Fruit fly (Drosophila melanogaster) whole organism, embryonic: ENCODE data around the gene Acp62F.

Experiments
- Ada2b ChIP-seq: fragments of 200-800 bp; sonication (Bioruptor generic); IDR thresholded peaks from 2 replicates; pipeline ENCODE4 v1.3.6; 2022; ENCODE audit warnings: missing biosample characterization, missing genetic modification characterization
- CG10267 ChIP-seq: fragments of 200-800 bp; sonication (Bioruptor generic); optimal IDR thresholded peaks from 2 replicates; lab custom pipeline; 2018; ENCODE audit warnings: missing biosample characterization, mild to moderate bottlenecking, missing genetic modification characterization, moderate library complexity
- CG10366 ChIP-seq: fragments of 200-800 bp; sonication (Bioruptor generic); IDR thresholded peaks from 2 replicates; pipeline ENCODE4 v1.3.6; 2022; ENCODE audit warnings: missing biosample characterization, missing genetic modification characterization
- CG11247 ChIP-seq: fragments of 200-800 bp; sonication (Bioruptor generic); IDR thresholded peaks from 2 replicates; pipeline ENCODE4 v1.3.6; 2022; ENCODE audit warnings: missing biosample characterization, missing genetic modification characterization
- CG11456 ChIP-seq: fragments of 200-800 bp; sonication (Bioruptor generic); IDR thresholded peaks from 3 replicates; pipeline ENCODE4 v1.3.6; 2022; ENCODE audit warnings: missing biosample characterization, missing genetic modification characterization
- CG11695 ChIP-seq: fragments of 200-800 bp; sonication (Bioruptor generic); IDR thresholded peaks from 3 replicates; pipeline ENCODE4 v1.3.6; 2022; ENCODE audit warnings: missing biosample characterization, missing genetic modification characterization
- CG14441 ChIP-seq: fragments of 200-800 bp; sonication (Bioruptor generic); IDR thresholded peaks from 2 replicates; pipeline ENCODE4 v1.3.6; 2022; ENCODE audit warnings: missing biosample characterization, missing genetic modification characterization
- CG15269 ChIP-seq: fragments of 200-800 bp; sonication (Bioruptor generic); optimal IDR thresholded peaks from 2 replicates; lab custom pipeline; 2018; ENCODE audit warnings: missing biosample characterization, mild to moderate bottlenecking, missing genetic modification characterization, moderate library complexity
- CG31224 ChIP-seq: fragments of 200-800 bp; sonication (Bioruptor generic); IDR thresholded peaks from 2 replicates; pipeline ENCODE4 v1.3.6; 2022; ENCODE audit warnings: missing biosample characterization, missing genetic modification characterization
- CG4404 ChIP-seq: fragments of 200-800 bp; sonication (Bioruptor generic); IDR thresholded peaks from 2 replicates; pipeline ENCODE4 v1.3.6; 2022; ENCODE audit warnings: missing biosample characterization, missing genetic modification characterization
- CG6689 ChIP-seq: fragments of 200-800 bp; sonication (Bioruptor generic); IDR thresholded peaks from 2 replicates; pipeline ENCODE4 v1.3.6; 2022; ENCODE audit warnings: missing biosample characterization, missing genetic modification characterization
- CG7271 ChIP-seq: fragments of 200-800 bp; sonication (Bioruptor generic); optimal IDR thresholded peaks from 2 replicates; lab custom pipeline; 2018; ENCODE audit warnings: missing biosample characterization, mild to moderate bottlenecking, missing genetic modification characterization, moderate library complexity
- CG9932 ChIP-seq: fragments of 200-800 bp; sonication (Bioruptor generic); IDR thresholded peaks from 2 replicates; pipeline ENCODE4 v1.3.6; 2022; ENCODE audit warnings: missing biosample characterization, missing genetic modification characterization
- Chrac-16 ChIP-seq: fragments of 200-800 bp; sonication (Bioruptor generic); optimal IDR thresholded peaks from 3 replicates; lab custom pipeline; 2016; ENCODE audit warnings: missing biosample characterization, missing genetic modification characterization
- Deaf1 ChIP-seq: fragments of 200-800 bp; optimal IDR thresholded peaks from 3 replicates; lab custom pipeline; 2019; ENCODE audit warnings: missing biosample characterization, mild to moderate bottlenecking, missing genetic modification characterization, moderate library complexity
- Drgx ChIP-seq: fragments of 200-800 bp; sonication (Bioruptor generic); IDR thresholded peaks from 2 replicates; pipeline ENCODE4 v1.3.6; 2022; ENCODE audit warnings: missing biosample characterization, missing genetic modification characterization
- E2f1 ChIP-seq: fragments of 200-800 bp; sonication (Bioruptor generic); IDR thresholded peaks from 2 replicates; pipeline ENCODE4 v1.3.6; 2022; ENCODE audit warnings: missing biosample characterization, missing genetic modification characterization
- Elba2 ChIP-seq: fragments of 200-800 bp; sonication (Bioruptor generic); optimal IDR thresholded peaks from 3 replicates; lab custom pipeline; 2016; ENCODE audit warnings: missing biosample characterization, missing genetic modification characterization
- Fer1 ChIP-seq: fragments of 200-800 bp; sonication (Bioruptor generic); optimal IDR thresholded peaks from 2 replicates; lab custom pipeline; 2017; ENCODE audit warnings: missing biosample characterization, mild to moderate bottlenecking, missing genetic modification characterization
- H15 ChIP-seq: fragments of 200-800 bp; sonication (Bioruptor generic); IDR thresholded peaks from 3 replicates; pipeline ENCODE4 v1.3.6; 2022; ENCODE audit warnings: missing biosample characterization, missing genetic modification characterization
- H2.0 ChIP-seq: fragments of 200-800 bp; sonication (Bioruptor generic); IDR thresholded peaks from 2 replicates; pipeline ENCODE4 v1.3.6; 2022; ENCODE audit warnings: missing biosample characterization, missing genetic modification characterization
- HLH3B ChIP-seq: fragments of 200-800 bp; sonication (Bioruptor generic); IDR thresholded peaks from 2 replicates; pipeline ENCODE4 v1.3.6; 2022; ENCODE audit warnings: missing biosample characterization, missing genetic modification characterization
- Hr78 ChIP-seq, 2 experiments: fragments of 200-800 bp in 1 of 2; fragments of >200 bp in 1 of 2; sonication (Bioruptor generic) in 1 of 2; optimal IDR thresholded peaks; 2 replicates each; lab custom pipeline; 2017 to 2019; ENCODE audit warnings: missing biosample characterization in 2 of 2, missing genetic modification characterization in 2 of 2, mild to moderate bottlenecking in 1 of 2, moderate library complexity in 1 of 2
- Mad ChIP-seq: fragments of 200-800 bp; sonication (Bioruptor generic); optimal IDR thresholded peaks from 2 replicates; lab custom pipeline; 2016; ENCODE audit warnings: missing biosample characterization, missing genetic modification characterization
- Med ChIP-seq: fragments of 200-800 bp; sonication (Bioruptor generic); peaks from one replicate; lab custom pipeline; 2016; ENCODE audit warnings: missing biosample characterization, missing genetic modification characterization, mild to moderate bottlenecking, inconsistent platforms, moderate library complexity
- NFAT ChIP-seq: fragments of 200-800 bp; sonication (Bioruptor generic); IDR thresholded peaks from 2 replicates; pipeline ENCODE4 v1.3.6; 2022; ENCODE audit warnings: missing biosample characterization, missing genetic modification characterization
- Pdp1 ChIP-seq, 2 experiments: fragments of 200-800 bp; sonication (Bioruptor generic); optimal IDR thresholded peaks; 3 replicates each; lab custom pipeline; 2016; ENCODE audit warnings: missing biosample characterization in 2 of 2, missing genetic modification characterization in 2 of 2, mild to moderate bottlenecking in 1 of 2, moderate library complexity in 1 of 2
- Sry-δ ChIP-seq: fragments of 200-800 bp; sonication (Bioruptor generic); optimal IDR thresholded peaks from 2 replicates; lab custom pipeline; 2016; ENCODE audit warnings: missing biosample characterization, missing genetic modification characterization
- Trl ChIP-seq, 3 experiments: fragments of >200 bp in 2 of 3; fragments of 200-800 bp in 1 of 3; sonication (Bioruptor generic) in 1 of 3; optimal IDR thresholded peaks; 2 replicates in 1 of 3; 3 replicates in 2 of 3; lab custom pipeline; 2016 to 2017; ENCODE audit warnings: missing biosample characterization in 1 of 3, missing genetic modification characterization in 1 of 3
- al ChIP-seq: fragments of 200-800 bp; sonication (Bioruptor generic); IDR thresholded peaks from 2 replicates; pipeline ENCODE4 v1.3.6; 2022; ENCODE audit warnings: missing biosample characterization, missing genetic modification characterization
- bsh ChIP-seq, 2 experiments: fragments of 200-800 bp; sonication (Bioruptor generic); optimal IDR thresholded peaks; 2 replicates each; lab custom pipeline; 2017 to 2018; ENCODE audit warnings: mild to moderate bottlenecking in 2 of 2, missing biosample characterization in 2 of 2, missing genetic modification characterization in 2 of 2, moderate library complexity in 1 of 2
- crol ChIP-seq: fragments of 200-800 bp; sonication (Bioruptor generic); IDR thresholded peaks from 2 replicates; pipeline ENCODE4 v1.3.6; 2022; ENCODE audit warnings: missing biosample characterization, missing genetic modification characterization
- dimm ChIP-seq: fragments of 200-800 bp; sonication (Bioruptor generic); IDR thresholded peaks from 2 replicates; pipeline ENCODE4 v1.3.6; 2022; ENCODE audit warnings: missing biosample characterization, missing genetic modification characterization
- dysf ChIP-seq: fragments of 200-800 bp; sonication (Bioruptor generic); IDR thresholded peaks from 3 replicates; pipeline ENCODE4 v1.3.6; 2022; ENCODE audit warnings: missing biosample characterization, missing genetic modification characterization
- esg ChIP-seq: fragments of 200-800 bp; sonication (Bioruptor generic); conservative IDR thresholded peaks from 2 replicates; pipeline ENCODE4 v1.3.6; 2022; ENCODE audit warnings: missing biosample characterization, missing genetic modification characterization
- grau ChIP-seq: fragments of 200-800 bp; optimal IDR thresholded peaks from 3 replicates; lab custom pipeline; 2019; ENCODE audit warnings: missing biosample characterization, mild to moderate bottlenecking, missing genetic modification characterization, moderate library complexity
- gro ChIP-seq: fragments of 200-800 bp; sonication (Bioruptor generic); optimal IDR thresholded peaks from 2 replicates; lab custom pipeline; 2016; ENCODE audit warnings: missing biosample characterization, missing genetic modification characterization
- hkb ChIP-seq, 2 experiments: fragments of 200-800 bp in 1 of 2; fragments of >200 bp in 1 of 2; sonication (Bioruptor generic) in 1 of 2; IDR thresholded peaks in 1 of 2; optimal IDR thresholded peaks in 1 of 2; 2 replicates each; pipeline versions ENCODE4 v1.3.6 to Lab custom; 2017 to 2022; ENCODE audit warnings: missing biosample characterization in 1 of 2, missing genetic modification characterization in 1 of 2
- sd ChIP-seq: fragments of 200-800 bp; sonication (Bioruptor generic); optimal IDR thresholded peaks from 3 replicates; lab custom pipeline; 2018; ENCODE audit warnings: missing biosample characterization, mild to moderate bottlenecking, missing genetic modification characterization, moderate library complexity
- seq ChIP-seq: fragments of 200-800 bp; sonication (Bioruptor generic); IDR thresholded peaks from 2 replicates; pipeline ENCODE4 v1.3.6; 2022; ENCODE audit warnings: missing biosample characterization, missing genetic modification characterization
- sisA ChIP-seq: fragments of 200-800 bp; sonication (Bioruptor generic); IDR thresholded peaks from 2 replicates; pipeline ENCODE4 v1.3.6; 2022; ENCODE audit warnings: missing biosample characterization, missing genetic modification characterization
- slbo ChIP-seq: fragments of 200-800 bp; sonication (Bioruptor generic); IDR thresholded peaks from 2 replicates; pipeline ENCODE4 v1.3.6; 2022; ENCODE audit warnings: missing biosample characterization, missing genetic modification characterization
- sr ChIP-seq: fragments of 200-800 bp; sonication (Bioruptor generic); IDR thresholded peaks from 3 replicates; pipeline ENCODE4 v1.3.6; 2022; ENCODE audit warnings: missing biosample characterization, missing genetic modification characterization
- stc ChIP-seq: fragments of 200-800 bp; sonication (Bioruptor generic); IDR thresholded peaks from 2 replicates; pipeline ENCODE4 v1.3.6; 2022; ENCODE audit warnings: missing biosample characterization, missing genetic modification characterization
- toy ChIP-seq: fragments of 200-800 bp; sonication (Bioruptor generic); IDR thresholded peaks from 2 replicates; pipeline ENCODE4 v1.3.6; 2022; ENCODE audit warnings: missing biosample characterization, missing genetic modification characterization
- unc-4 ChIP-seq: fragments of 200-800 bp; sonication (Bioruptor generic); IDR thresholded peaks from 2 replicates; pipeline ENCODE4 v1.3.6; 2022; ENCODE audit warnings: missing biosample characterization, missing genetic modification characterization; ENCODE audit not compliant: partially characterized antibody
- vvl ChIP-seq: fragments of 200-800 bp; sonication (Bioruptor generic); IDR thresholded peaks from 2 replicates; pipeline ENCODE4 v1.3.6; 2022; ENCODE audit warnings: missing biosample characterization, missing genetic modification characterization
- zfh1 ChIP-seq: fragments of 200-800 bp; sonication (Bioruptor generic); IDR thresholded peaks from 3 replicates; pipeline ENCODE4 v1.3.6; 2022; ENCODE audit warnings: missing biosample characterization, missing genetic modification characterization

Gene Acp62F

DNA sequence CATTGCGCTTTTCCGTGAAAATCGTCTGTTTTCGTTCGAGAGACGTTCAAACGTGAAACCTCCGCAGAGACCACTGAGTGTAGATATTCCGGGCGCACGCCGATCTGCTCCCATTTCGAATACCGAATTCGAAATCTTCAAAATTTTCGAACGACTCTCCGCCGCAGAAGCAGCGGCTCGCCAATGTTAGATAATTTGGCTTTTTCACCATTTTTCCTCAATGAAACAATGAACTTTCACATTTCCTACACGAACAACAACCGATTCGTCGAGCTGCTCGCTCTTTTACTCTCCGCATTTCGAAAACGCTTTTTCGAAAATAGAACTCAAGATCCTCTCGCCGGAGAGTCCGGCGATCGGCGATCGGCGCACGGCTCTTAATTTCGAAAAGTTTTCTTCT, 22.6 kb downstream of the Acp62F start:
- TF ChIP-seq Deaf1 (tag; lab: Kevin White, UChicago) (peak; percentile 24), gro (no peak), bsh (GFP tag; optimal IDR thresholded peaks at IDR 0.05; lab: Kevin White, UChicago) (no peak), sd (tag; lab: Kevin White, UChicago) (no peak), CG10267 (tag; lab: Kevin White, UChicago) (no peak), Trl (optimal IDR thresholded peaks at IDR 0.05; lab: Kevin White, UChicago) (peak in 1 of 2 experiments; percentile 38), Trl (GFP tag; optimal IDR thresholded peaks at IDR 0.05; lab: Kevin White, UChicago) (no peak), Pdp1 (GFP tag; optimal IDR thresholded peaks at IDR 0.05; lab: Kevin White, UChicago) (peak in 1 of 2 experiments; percentile 80), Hr78 (GFP tag; optimal IDR thresholded peaks at IDR 0.05; lab: Kevin White, UChicago) (peak in 1 of 2 experiments; percentile 57), sr (GFP tag; lab: Robert Waterston, UW) (0 out of 3 replicates have a peak, but pooled peaks have one; percentile 24), toy (GFP tag; lab: Robert Waterston, UW) (no peak), seq (GFP tag; lab: Robert Waterston, UW) (no peak), CG7271 (tag; lab: Kevin White, UChicago) (no peak)
- TF ChIP-seq, all 482 proteins: peak for 5

DNA sequence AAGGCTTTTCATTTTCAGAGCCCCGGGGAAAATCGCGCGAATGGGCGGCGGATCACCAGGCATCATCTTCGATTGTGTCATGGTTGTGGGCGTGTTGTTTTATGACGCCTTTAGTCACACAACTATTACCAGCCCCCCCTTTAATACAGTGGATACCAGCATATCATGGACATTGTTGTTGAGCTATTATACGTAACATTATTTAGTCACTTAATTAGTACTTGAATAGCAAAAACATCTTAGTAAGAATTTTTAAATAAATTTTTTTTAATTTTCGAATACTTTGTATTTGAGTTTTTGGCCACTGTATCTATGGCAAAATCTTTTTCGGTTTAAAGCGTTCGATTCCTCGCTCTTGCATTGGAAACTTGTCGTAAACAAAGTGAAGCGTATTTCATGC, 24.2 kb downstream of the Acp62F start:
- TF ChIP-seq grau (tag; lab: Kevin White, UChicago) = peak; percentile 29
- peak; percentile 25; the same call in 1 of the 2 replicates for TF ChIP-seq NFAT (GFP tag; lab: Robert Waterston, UW)
- peak; percentile 44; the same call in 1 of the 2 replicates for TF ChIP-seq stc (GFP tag; lab: Robert Waterston, UW)
- TF ChIP-seq HLH3B (GFP tag; lab: Robert Waterston, UW) = peak; percentile 49
- peak; percentile 47 for TF ChIP-seq CG10366 (GFP tag; lab: Robert Waterston, UW)
- TF ChIP-seq E2f1 (GFP tag; lab: Robert Waterston, UW) = peak; percentile 21; the same call in 1 of the 2 replicates
- TF ChIP-seq al (GFP tag; lab: Robert Waterston, UW) = peak; percentile 48; the same call in 1 of the 2 replicates
- peak; percentile 52 for TF ChIP-seq seq (GFP tag; lab: Robert Waterston, UW)
- TF ChIP-seq CG4404 (GFP tag; lab: Robert Waterston, UW) = no peak
- TF ChIP-seq Fer1 (GFP tag; lab: Kevin White, UChicago) = no peak
- TF ChIP-seq Drgx (GFP tag; lab: Robert Waterston, UW) = peak; percentile 24; the same call in 1 of the 2 replicates
- no peak for TF ChIP-seq crol (GFP tag; lab: Robert Waterston, UW)
- TF ChIP-seq Ada2b (GFP tag; lab: Robert Waterston, UW) = peak; percentile 44; the same call in 1 of the 2 replicates
- TF ChIP-seq dysf = peak; percentile 61; the same call in 2 of the 3 replicates
- TF ChIP-seq Elba2 = no peak
- no peak for TF ChIP-seq dimm (GFP tag; lab: Robert Waterston, UW)
- no peak for TF ChIP-seq hkb (optimal IDR thresholded peaks at IDR 0.05; lab: Kevin White, UChicago)
- 0 out of 2 replicates have a peak, but pooled peaks have one; percentile 27 for TF ChIP-seq hkb (GFP tag; IDR thresholded peaks at IDR 0.05; lab: Robert Waterston, UW)
- TF ChIP-seq Sry-δ (GFP tag; lab: Kevin White, UChicago) = no peak
- TF ChIP-seq CG31224 (GFP tag; lab: Robert Waterston, UW) = peak; percentile 43; the same call in 1 of the 2 replicates
- peak; percentile 40; the same call in 1 of the 3 replicates for TF ChIP-seq zfh1 (GFP tag; lab: Robert Waterston, UW)
- TF ChIP-seq CG15269 (tag; lab: Kevin White, UChicago) = peak; percentile 35
- TF ChIP-seq H15 (GFP tag; lab: Robert Waterston, UW) = peak; percentile 62; the same call in 2 of the 3 replicates
- TF ChIP-seq CG6689 (GFP tag; lab: Robert Waterston, UW) = peak; percentile 48; the same call in 1 of the 2 replicates
- peak; percentile 53 for TF ChIP-seq esg
- TF ChIP-seq CG9932 (GFP tag; lab: Robert Waterston, UW) = peak; percentile 67
- TF ChIP-seq CG14441 (GFP tag; lab: Robert Waterston, UW) = peak; percentile 50
- TF ChIP-seq Chrac-16 = no peak
- no peak for TF ChIP-seq Mad
- TF ChIP-seq sisA = peak; percentile 29; the same call in 1 of the 2 replicates
- TF ChIP-seq CG11456 (GFP tag; lab: Robert Waterston, UW) = 0 out of 3 replicates have a peak, but pooled peaks have one; percentile 29
- TF ChIP-seq Med (GFP tag; lab: Kevin White, UChicago) = peak; percentile 67
- peak; percentile 52 for TF ChIP-seq H2.0 (GFP tag; lab: Robert Waterston, UW)
- TF ChIP-seq vvl (GFP tag; lab: Robert Waterston, UW) = peak; percentile 63
- TF ChIP-seq CG11247 (GFP tag; lab: Robert Waterston, UW) = 0 out of 2 replicates have a peak, but pooled peaks have one; percentile 9
- TF ChIP-seq slbo (GFP tag; lab: Robert Waterston, UW) = peak; percentile 56
- no peak for TF ChIP-seq unc-4 (GFP tag; lab: Robert Waterston, UW)
- 0 out of 3 replicates have a peak, but pooled peaks have one; percentile 52 for TF ChIP-seq CG11695
